Worm (Caenorhabditis elegans) whole organism, L4 larva: ENCODE data around the gene oac-22.

Source experiments
- aha-1 ChIP-seq: fragments of 150-350 bp; peaks from one replicate; lab custom pipeline; 2014; ENCODE audit warnings: missing biosample characterization, missing genetic modification characterization
- ces-1 ChIP-seq: fragments of 150-350 bp; sonication (generic microtip); optimal IDR thresholded peaks from 4 replicates; lab custom pipeline; 2014; ENCODE audit warnings: missing biosample characterization, missing genetic modification reagents, missing genetic modification characterization
- daf-12 ChIP-seq: fragments of 150-350 bp; optimal IDR thresholded peaks from 2 replicates; lab custom pipeline; 2014; ENCODE audit warnings: missing biosample characterization, missing genetic modification reagents, missing genetic modification characterization
- jun-1 ChIP-seq: fragments of 150-350 bp; optimal IDR thresholded peaks from 2 replicates; lab custom pipeline; 2014; ENCODE audit warnings: missing biosample characterization, missing genetic modification reagents, missing genetic modification characterization
- lin-29 ChIP-seq: fragments of 200-800 bp; sonication (Bioruptor generic); IDR thresholded peaks from 2 replicates; pipeline ENCODE4 v1.3.6; 2022; ENCODE audit warnings: missing genetic modification reagents, missing genetic modification characterization, missing compliant biosample characterization
- lsy-2 ChIP-seq, 2 experiments: fragments of 150-350 bp in 1 of 2; sonication (generic microtip) in 1 of 2; optimal IDR thresholded peaks; 2 replicates each; lab custom pipeline; 2014 to 2017; ENCODE audit warnings: missing biosample characterization in 2 of 2, missing genetic modification characterization in 2 of 2
- mdl-1 ChIP-seq, 2 experiments: fragments of 150-350 bp in 1 of 2; sonication (generic microtip) in 1 of 2; optimal IDR thresholded peaks; 2 replicates each; lab custom pipeline; 2014 to 2017; ENCODE audit warnings: missing biosample characterization in 2 of 2, missing genetic modification characterization in 2 of 2
- mep-1 ChIP-seq: fragments of 150-350 bp; sonication (generic microtip); optimal IDR thresholded peaks from 3 replicates; lab custom pipeline; 2014; ENCODE audit warnings: missing biosample characterization, missing genetic modification characterization
- mxl-2 ChIP-seq: fragments of 200-800 bp; sonication (Bioruptor generic); conservative IDR thresholded peaks from 2 replicates; pipeline ENCODE4 v1.3.6; 2022; ENCODE audit warnings: missing genetic modification reagents, missing genetic modification characterization, missing compliant biosample characterization
- nhr-237 ChIP-seq: sonication (generic microtip); optimal IDR thresholded peaks from 2 replicates; lab custom pipeline; 2017; ENCODE audit warnings: missing biosample characterization, missing genetic modification characterization
- nhr-48 ChIP-seq: sonication (generic microtip); optimal IDR thresholded peaks from 2 replicates; lab custom pipeline; 2016; ENCODE audit warnings: mild to moderate bottlenecking, missing genetic modification characterization, missing compliant biosample characterization
- skn-1 ChIP-seq: fragments of 150-350 bp; optimal IDR thresholded peaks from 2 replicates; lab custom pipeline; 2014; ENCODE audit warnings: missing biosample characterization, missing genetic modification characterization
- zag-1 ChIP-seq: fragments of 150-350 bp; optimal IDR thresholded peaks from 2 replicates; lab custom pipeline; 2014; ENCODE audit warnings: missing biosample characterization, missing genetic modification characterization

DNA sequence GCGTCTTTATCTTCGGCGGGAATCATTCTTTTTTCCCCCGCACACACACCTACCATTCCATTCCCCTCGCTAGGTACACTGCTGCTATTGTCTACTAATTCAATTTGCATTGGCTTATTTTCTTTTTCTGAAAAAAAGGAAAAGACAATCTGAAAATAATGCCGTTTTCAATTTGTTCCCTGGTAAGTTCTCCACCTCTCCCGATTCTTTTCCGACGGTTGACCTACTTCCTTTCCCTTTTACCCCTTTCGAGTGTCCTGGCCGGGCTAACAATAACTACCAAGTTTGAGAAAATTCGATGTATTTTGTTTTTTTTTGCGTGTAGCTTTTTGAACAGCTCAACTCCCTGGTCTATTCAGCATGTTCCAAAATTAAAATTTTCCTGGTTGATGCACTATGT is 18.2 kb upstream of the oac-22 start, which contains the start of gene F37C4.4:
- TF ChIP-seq mep-1, result no peak
- no peak for TF ChIP-seq nhr-237 (tag; lab: Kevin White, UChicago)
- no peak for TF ChIP-seq mdl-1 (tag; optimal IDR thresholded peaks at IDR 0.05; lab: Kevin White, UChicago)
- TF ChIP-seq nhr-48 (tag; lab: Kevin White, UChicago), result no peak
- no peak for TF ChIP-seq mxl-2 (GFP tag; lab: Robert Waterston, UW)
- no peak for TF ChIP-seq skn-1 (tag; lab: Kevin White, UChicago)
- no peak for TF ChIP-seq lin-29
- peak; percentile 54 for TF ChIP-seq aha-1 (tag; lab: Kevin White, UChicago)
- TF ChIP-seq lsy-2 (tag; optimal IDR thresholded peaks at IDR 0.05; lab: Kevin White, UChicago), result no peak
- TF ChIP-seq ces-1, result no peak
- TF ChIP-seq daf-12 (tag; lab: Kevin White, UChicago), result no peak
- TF ChIP-seq jun-1 (tag; lab: Kevin White, UChicago), result no peak
- no peak for TF ChIP-seq zag-1 (tag; lab: Kevin White, UChicago)
